Worm (Caenorhabditis elegans): ENCODE measurements around the gene lido-4.

lido-4 gene

ce11 chrX:17100656-17101055 is 6.9 kb downstream of the lido-4 start, which contains the start of gene lido-2:
Gene lido-2 (minus strand): TSS chrX:17100756.
- TF ChIP-seq F52B5.7 (tag; optimal IDR thresholded peaks at IDR 0.05) (no peak), nhr-27 (tag; optimal IDR thresholded peaks at IDR 0.05) (no peak), efl-1 (GFP tag; optimal IDR thresholded peaks at IDR 0.05) (no peak), fkh-3 (tag; optimal IDR thresholded peaks at IDR 0.05) (no peak), Y67H2A.10 (GFP tag; conservative IDR thresholded peaks at IDR 0.05) (no peak), F37B4.10 (GFP tag; IDR thresholded peaks at IDR 0.05) (no peak), atf-7 (tag; optimal IDR thresholded peaks at IDR 0.05) (no peak), somi-1 (GFP tag; optimal IDR thresholded peaks at IDR 0.05) (no peak), F22D6.2 (tag; optimal IDR thresholded peaks at IDR 0.05) (no peak), zim-3 (tag; optimal IDR thresholded peaks at IDR 0.05) (no peak), attf-3 (GFP tag; conservative IDR thresholded peaks at IDR 0.05) (no peak), F10E7.11 (tag; optimal IDR thresholded peaks at IDR 0.05) (no peak), ceh-40 (GFP tag; IDR thresholded peaks at IDR 0.05) (no peak), K12H6.12 (tag; optimal IDR thresholded peaks at IDR 0.05) (no peak), ztf-25 (GFP tag; IDR thresholded peaks at IDR 0.05) (no peak), B0261.1 (tag; optimal IDR thresholded peaks at IDR 0.05) (no peak), xnd-1 (tag; optimal IDR thresholded peaks at IDR 0.05) (no peak), madf-3 (GFP tag; IDR thresholded peaks at IDR 0.05) (no peak), die-1 (tag; optimal IDR thresholded peaks at IDR 0.05) (no peak)

DNA sequence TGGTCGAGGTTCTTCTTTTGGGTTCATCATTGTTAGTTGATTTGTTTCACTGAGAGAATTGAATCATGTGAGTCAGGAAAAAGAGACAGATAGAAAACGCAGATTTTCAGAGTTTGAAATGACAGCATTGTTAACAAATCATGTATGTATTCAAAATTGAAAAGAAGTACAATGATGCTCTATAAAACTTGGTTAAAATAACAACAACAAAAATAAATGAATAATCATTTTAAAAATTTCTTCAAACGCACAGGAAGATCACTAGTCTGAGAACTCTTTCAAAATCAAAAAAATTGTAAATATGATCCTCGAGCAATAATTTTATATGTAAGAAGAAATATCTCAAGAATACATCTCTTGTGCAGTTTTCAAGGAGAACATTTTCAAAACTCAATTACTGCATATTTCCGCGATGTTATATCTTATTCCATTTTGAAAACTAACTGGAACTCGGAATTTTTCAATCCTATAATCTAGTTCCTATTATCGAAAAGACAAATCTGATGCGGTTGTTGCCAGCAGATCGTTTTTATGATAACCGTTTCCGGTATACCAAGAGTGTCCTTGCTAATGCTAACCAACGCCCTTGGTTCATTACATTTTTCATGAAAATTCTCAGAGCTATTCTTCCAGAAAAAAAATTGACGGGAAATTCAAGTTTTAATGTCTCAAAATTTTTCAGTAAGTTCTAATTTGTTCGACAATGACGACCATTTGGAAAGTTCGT is 10.9 kb downstream of the lido-4 start, which contains the start of gene lido-1:
Gene lido-1 (minus strand): TSS at position 51 of the 727 bp plus-strand sequence.
- TF ChIP-seq ceh-91 (GFP tag; IDR thresholded peaks at IDR 0.05), result no peak
- no peak for TF ChIP-seq dox-1 (GFP tag; IDR thresholded peaks at IDR 0.05)
- no peak for TF ChIP-seq snpc-4 (GFP tag; optimal IDR thresholded peaks at IDR 0.05)
- no peak for TF ChIP-seq snpc-4 (tag; optimal IDR thresholded peaks at IDR 0.05)
- TF ChIP-seq mcd-1 (GFP tag; IDR thresholded peaks at IDR 0.05), result no peak
- TF ChIP-seq lin-40 (tag; optimal IDR thresholded peaks at IDR 0.05), result no peak
- TF ChIP-seq hmg-1.2 (GFP tag; IDR thresholded peaks at IDR 0.05), result no peak
- no peak for TF ChIP-seq ekl-4 (GFP tag; IDR thresholded peaks at IDR 0.05)
- no peak for TF ChIP-seq bed-2 (GFP tag; IDR thresholded peaks at IDR 0.05)
- no peak for TF ChIP-seq unc-130 (GFP tag; optimal IDR thresholded peaks at IDR 0.05)
- TF ChIP-seq ceh-100 (GFP tag; IDR thresholded peaks at IDR 0.05), result no peak
- no peak for TF ChIP-seq athp-1 (tag; optimal IDR thresholded peaks at IDR 0.05)
- TF ChIP-seq lin-35 (GFP tag; optimal IDR thresholded peaks at IDR 0.05), result no peak
- TF ChIP-seq F57A8.1 (GFP tag; optimal IDR thresholded peaks at IDR 0.05), result no peak
- TF ChIP-seq ceh-27 (GFP tag; optimal IDR thresholded peaks at IDR 0.05), result no peak
- TF ChIP-seq B0035.1 (tag; optimal IDR thresholded peaks at IDR 0.05), result no peak
- no peak for TF ChIP-seq nhr-120 (GFP tag; IDR thresholded peaks at IDR 0.05)

DNA sequence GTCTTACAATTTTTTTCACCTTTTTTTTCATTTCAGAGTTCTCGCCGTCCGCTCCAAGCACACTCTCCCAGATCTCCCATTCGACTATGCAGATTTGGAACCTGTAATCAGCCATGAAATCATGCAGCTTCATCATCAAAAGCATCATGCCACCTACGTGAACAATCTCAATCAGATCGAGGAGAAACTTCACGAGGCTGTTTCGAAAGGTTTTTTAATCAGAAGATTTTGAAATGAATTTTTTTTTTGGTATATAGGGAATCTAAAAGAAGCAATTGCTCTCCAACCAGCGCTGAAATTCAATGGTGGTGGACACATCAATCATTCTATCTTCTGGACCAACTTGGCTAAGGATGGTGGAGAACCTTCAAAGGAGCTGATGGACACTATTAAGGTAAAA is 14.4 kb downstream of the lido-4 start, which contains the start of gene C08A9.3:
Gene C08A9.3 (minus strand): TSS at position 101 of the 400 bp plus-strand sequence.
- TF ChIP-seq D2030.7 (GFP tag; IDR thresholded peaks at IDR 0.05) (no peak), xnd-1 (tag; optimal IDR thresholded peaks at IDR 0.05) (no peak), F52B5.7 (tag; optimal IDR thresholded peaks at IDR 0.05) (no peak), F39B2.1 (GFP tag; IDR thresholded peaks at IDR 0.05) (no peak), ceh-27 (GFP tag; optimal IDR thresholded peaks at IDR 0.05) (no peak), Y53F4B.3 (GFP tag; IDR thresholded peaks at IDR 0.05) (no peak), ceh-58 (GFP tag; IDR thresholded peaks at IDR 0.05) (no peak)
